Worm (Caenorhabditis elegans) whole organism, L3 larva: ENCODE results near the gene bath-10.

Experiments used
- R02D3.7 ChIP-seq: fragments of 150-350 bp; optimal IDR thresholded peaks from 2 replicates; lab custom pipeline; 2014; ENCODE audit warnings: missing biosample characterization, missing genetic modification characterization
- ZK546.5 ChIP-seq: sonication (generic microtip); optimal IDR thresholded peaks from 2 replicates; lab custom pipeline; 2017; ENCODE audit warnings: missing biosample characterization, missing genetic modification characterization
- aly-2 ChIP-seq: fragments of 150-350 bp; optimal IDR thresholded peaks from 2 replicates; lab custom pipeline; 2014; ENCODE audit warnings: missing biosample characterization, missing genetic modification characterization
- ama-1 ChIP-seq: fragments of 150-350 bp; optimal IDR thresholded peaks from 2 replicates; lab custom pipeline; 2018
- ceh-16 ChIP-seq: sonication (generic microtip); optimal IDR thresholded peaks from 2 replicates; lab custom pipeline; 2017; ENCODE audit warnings: missing biosample characterization, missing genetic modification characterization
- ceh-28 ChIP-seq: fragments of 150-350 bp; optimal IDR thresholded peaks from 2 replicates; lab custom pipeline; 2014; ENCODE audit warnings: missing biosample characterization, missing genetic modification reagents, missing genetic modification characterization
- ceh-82 ChIP-seq: fragments of 150-350 bp; optimal IDR thresholded peaks from 2 replicates; lab custom pipeline; 2014; ENCODE audit warnings: missing biosample characterization, missing genetic modification characterization
- ceh-9 ChIP-seq: sonication (generic microtip); optimal IDR thresholded peaks from 2 replicates; lab custom pipeline; 2018; ENCODE audit warnings: missing biosample characterization, missing genetic modification characterization
- daf-12 ChIP-seq: fragments of 150-350 bp; optimal IDR thresholded peaks from 2 replicates; lab custom pipeline; 2014; ENCODE audit warnings: missing biosample characterization, missing genetic modification reagents, missing genetic modification characterization
- egl-27 ChIP-seq: sonication (generic microtip); optimal IDR thresholded peaks from 4 replicates; lab custom pipeline; 2017; ENCODE audit warnings: missing biosample characterization, missing genetic modification reagents, missing genetic modification characterization
- egl-5 ChIP-seq: fragments of 150-350 bp; optimal IDR thresholded peaks from 2 replicates; lab custom pipeline; 2017; ENCODE audit warnings: missing biosample characterization, missing genetic modification reagents, missing genetic modification characterization, inconsistent platforms
- elt-2 ChIP-seq: sonication (generic microtip); optimal IDR thresholded peaks from 2 replicates; lab custom pipeline; 2016; ENCODE audit warnings: missing genetic modification reagents, mild to moderate bottlenecking, missing genetic modification characterization, missing compliant biosample characterization
- eor-1 ChIP-seq, 2 experiments: fragments of 150-350 bp; optimal IDR thresholded peaks; 2 replicates each; lab custom pipeline; 2014 to 2018; ENCODE audit warnings: missing biosample characterization in 2 of 2, missing genetic modification characterization in 2 of 2
- fkh-10 ChIP-seq: sonication (generic microtip); optimal IDR thresholded peaks from 2 replicates; lab custom pipeline; 2017; ENCODE audit warnings: missing biosample characterization, missing genetic modification reagents, missing genetic modification characterization
- hmg-11 ChIP-seq: sonication (generic microtip); optimal IDR thresholded peaks from 2 replicates; lab custom pipeline; 2016; ENCODE audit warnings: missing genetic modification characterization, missing compliant biosample characterization
- jun-1 ChIP-seq: fragments of 150-350 bp; optimal IDR thresholded peaks from 2 replicates; lab custom pipeline; 2014; ENCODE audit warnings: missing biosample characterization, missing genetic modification reagents, missing genetic modification characterization
- lsy-12 ChIP-seq: sonication (generic microtip); optimal IDR thresholded peaks from 2 replicates; lab custom pipeline; 2016; ENCODE audit warnings: mild to moderate bottlenecking, missing genetic modification characterization, missing compliant biosample characterization
- mml-1 ChIP-seq: fragments of 150-350 bp; sonication (generic microtip); optimal IDR thresholded peaks from 3 replicates; lab custom pipeline; 2014; ENCODE audit warnings: missing biosample characterization, missing genetic modification characterization
- nfya-1 ChIP-seq: sonication (generic microtip); optimal IDR thresholded peaks from 2 replicates; lab custom pipeline; 2017; ENCODE audit warnings: missing genetic modification characterization, mild to moderate bottlenecking, missing compliant biosample characterization, antibody characterized with exemption, moderate library complexity; ENCODE audit not compliant: insufficient read depth
- nhr-11 ChIP-seq: fragments of 150-350 bp; optimal IDR thresholded peaks from 2 replicates; lab custom pipeline; 2014; ENCODE audit warnings: missing biosample characterization, missing genetic modification characterization
- nhr-12 ChIP-seq: fragments of 150-350 bp; optimal IDR thresholded peaks from 2 replicates; lab custom pipeline; 2014; ENCODE audit warnings: missing biosample characterization, missing genetic modification characterization
- nhr-23 ChIP-seq: fragments of 150-350 bp; optimal IDR thresholded peaks from 2 replicates; lab custom pipeline; 2014; ENCODE audit warnings: missing biosample characterization, missing genetic modification reagents, missing genetic modification characterization
- nhr-237 ChIP-seq: fragments of 150-350 bp; optimal IDR thresholded peaks from 2 replicates; lab custom pipeline; 2014; ENCODE audit warnings: missing biosample characterization, missing genetic modification characterization
- nhr-25 ChIP-seq: sonication (generic microtip); optimal IDR thresholded peaks from 2 replicates; lab custom pipeline; 2017; ENCODE audit warnings: missing biosample characterization, missing genetic modification characterization
- nhr-28 ChIP-seq: fragments of 150-350 bp; optimal IDR thresholded peaks from 2 replicates; lab custom pipeline; 2014; ENCODE audit warnings: missing biosample characterization, missing genetic modification characterization
- nhr-43 ChIP-seq: sonication (generic microtip); optimal IDR thresholded peaks from 2 replicates; lab custom pipeline; 2016; ENCODE audit warnings: mild to moderate bottlenecking, missing genetic modification characterization, missing compliant biosample characterization; ENCODE audit not compliant: poor library complexity, severe bottlenecking
- nhr-67 ChIP-seq: fragments of 150-350 bp; optimal IDR thresholded peaks from 2 replicates; lab custom pipeline; 2014; ENCODE audit warnings: missing biosample characterization, missing genetic modification characterization
- nhr-77 ChIP-seq: fragments of 150-350 bp; optimal IDR thresholded peaks from 2 replicates; lab custom pipeline; 2014; ENCODE audit warnings: missing biosample characterization, missing genetic modification characterization
- pha-4 ChIP-seq: fragments of 150-350 bp; optimal IDR thresholded peaks from 2 replicates; lab custom pipeline; 2014; ENCODE audit warnings: missing biosample characterization, missing genetic modification reagents, missing genetic modification characterization
- skn-1 ChIP-seq: fragments of 150-350 bp; optimal IDR thresholded peaks from 2 replicates; lab custom pipeline; 2014; ENCODE audit warnings: missing biosample characterization, missing genetic modification characterization
- snpc-4 ChIP-seq: fragments of 150-350 bp; optimal IDR thresholded peaks from 2 replicates; lab custom pipeline; 2014; ENCODE audit warnings: missing biosample characterization, missing genetic modification characterization
- unc-39 ChIP-seq: sonication (generic microtip); optimal IDR thresholded peaks from 4 replicates; lab custom pipeline; 2017; ENCODE audit warnings: missing biosample characterization, missing genetic modification characterization
- unc-62 ChIP-seq: fragments of 150-350 bp; sonication (generic microtip); optimal IDR thresholded peaks from 4 replicates; lab custom pipeline; 2014; ENCODE audit warnings: missing biosample characterization, missing genetic modification reagents, missing genetic modification characterization
- zag-1 ChIP-seq: fragments of 150-350 bp; optimal IDR thresholded peaks from 2 replicates; lab custom pipeline; 2014; ENCODE audit warnings: missing biosample characterization, missing genetic modification characterization
- ztf-11 ChIP-seq: fragments of 150-350 bp; optimal IDR thresholded peaks from 2 replicates; lab custom pipeline; 2014; ENCODE audit warnings: missing biosample characterization, missing genetic modification characterization
- ztf-4 ChIP-seq: fragments of 150-350 bp; optimal IDR thresholded peaks from 2 replicates; lab custom pipeline; 2014; ENCODE audit warnings: missing biosample characterization, missing genetic modification characterization

bath-10 gene

ce11 chrII:3340251-3340650 lies 34.6 kb upstream of the bath-10 start, which contains the start of gene F14D2.5:
Gene F14D2.5 (plus strand): TSS chrII:3340551.
- no peak for TF ChIP-seq ztf-4
- no peak for TF ChIP-seq unc-39 (tag; lab: Kevin White, UChicago)
- TF ChIP-seq nfya-1 (tag; lab: Kevin White, UChicago), result no peak
- TF ChIP-seq lsy-12 (tag; lab: Kevin White, UChicago), result no peak
- no peak for TF ChIP-seq ceh-28
- TF ChIP-seq nhr-43 (tag; lab: Kevin White, UChicago), result no peak
- TF ChIP-seq nhr-25 (tag; lab: Kevin White, UChicago), result no peak
- TF ChIP-seq ceh-16 (tag; lab: Kevin White, UChicago), result no peak
- no peak for TF ChIP-seq mml-1 (tag; lab: Kevin White, UChicago)
- no peak for TF ChIP-seq fkh-10 (GFP tag; lab: Kevin White, UChicago)
- TF ChIP-seq aly-2 (tag; lab: Kevin White, UChicago), result no peak
- no peak for TF ChIP-seq nhr-28 (tag; lab: Kevin White, UChicago)

ce11 chrII:3340818-3341217 lies 34.1 kb upstream of the bath-10 start:
- no peak for TF ChIP-seq nhr-43 (tag; lab: Kevin White, UChicago)
- TF ChIP-seq nhr-11 (tag; lab: Kevin White, UChicago), result no peak
- TF ChIP-seq nhr-237, result no peak
- no peak for TF ChIP-seq nhr-77
- no peak for TF ChIP-seq unc-62
- TF ChIP-seq lsy-12 (tag; lab: Kevin White, UChicago), result no peak
- no peak for TF ChIP-seq ZK546.5
- TF ChIP-seq ama-1 (lab: Kevin White, UChicago), result no peak
- TF ChIP-seq unc-39 (tag; lab: Kevin White, UChicago), result no peak
- no peak for TF ChIP-seq ceh-9
- TF ChIP-seq R02D3.7 (tag; lab: Kevin White, UChicago), result no peak
- no peak for TF ChIP-seq nhr-67 (tag; lab: Kevin White, UChicago)
- TF ChIP-seq nhr-23 (tag; lab: Kevin White, UChicago), result no peak
- no peak for TF ChIP-seq egl-5 (tag; lab: Kevin White, UChicago)
- TF ChIP-seq snpc-4, result no peak
- no peak for TF ChIP-seq jun-1 (tag; lab: Kevin White, UChicago)

DNA sequence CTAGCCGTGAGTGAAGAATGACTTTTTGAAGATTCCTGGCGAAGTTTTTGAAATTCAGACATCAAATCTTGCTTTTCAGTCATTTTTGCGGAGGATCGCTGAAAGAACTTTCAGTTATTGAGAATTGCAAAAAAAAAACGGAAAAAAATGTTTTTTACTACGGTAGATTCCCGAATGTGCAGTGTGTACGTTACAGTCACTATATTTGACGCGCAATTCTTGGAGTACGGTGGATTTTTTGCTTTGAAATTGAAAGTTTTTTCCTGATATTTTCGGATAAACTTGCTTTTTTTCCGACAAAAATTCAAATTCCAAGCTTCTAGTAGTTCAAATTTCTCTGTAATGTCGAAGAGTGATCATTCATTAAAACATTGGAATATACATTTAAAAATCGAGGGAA lies 32.9 kb upstream of the bath-10 start, which contains the start of gene F14D2.11:
Gene F14D2.11, minus strand, starts transcription at position 101 of the 400 bp plus-strand sequence.
- no peak for TF ChIP-seq skn-1 (tag; lab: Kevin White, UChicago)
- TF ChIP-seq hmg-11 (tag; lab: Kevin White, UChicago), result no peak
- no peak for TF ChIP-seq nhr-12 (tag; lab: Kevin White, UChicago)
- TF ChIP-seq unc-62, result no peak
- no peak for TF ChIP-seq nhr-237
- no peak for TF ChIP-seq nhr-67 (tag; lab: Kevin White, UChicago)
- TF ChIP-seq ama-1 (lab: Kevin White, UChicago), result no peak
- no peak for TF ChIP-seq nhr-28 (tag; lab: Kevin White, UChicago)
- TF ChIP-seq nhr-77, result no peak
- no peak for TF ChIP-seq mml-1 (tag; lab: Kevin White, UChicago)
- no peak for TF ChIP-seq zag-1 (tag; lab: Kevin White, UChicago)
- no peak for TF ChIP-seq elt-2 (tag; lab: Kevin White, UChicago)
- no peak for TF ChIP-seq jun-1 (tag; lab: Kevin White, UChicago)
- no peak for TF ChIP-seq ceh-9
- no peak for TF ChIP-seq ceh-82 (tag; lab: Kevin White, UChicago)
- TF ChIP-seq nhr-11 (tag; lab: Kevin White, UChicago), result no peak

DNA sequence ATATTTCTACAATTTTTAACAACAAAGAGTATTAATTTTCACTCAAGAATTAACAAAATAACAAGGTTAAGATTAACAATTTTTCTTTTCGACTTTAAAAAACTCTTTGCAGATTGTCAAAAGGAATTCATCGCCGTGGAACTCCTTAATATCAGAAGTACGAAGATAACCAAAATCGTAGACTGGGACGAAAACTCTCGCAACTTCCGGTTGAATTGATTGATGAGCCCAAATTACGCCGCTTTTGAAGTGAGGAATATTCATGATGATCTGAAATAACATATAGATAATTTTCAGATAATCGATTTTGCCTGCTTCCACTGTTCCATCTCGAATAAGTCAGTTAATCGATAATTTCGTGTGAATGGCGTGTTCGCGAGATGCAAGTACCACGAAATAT lies 31.2 kb upstream of the bath-10 start, which contains the start of gene F14D2.15:
Gene F14D2.15, minus strand, starts transcription at position 101 of the 400 bp plus-strand sequence.
- TF ChIP-seq ceh-9 (no peak), hmg-11 (tag; lab: Kevin White, UChicago) (no peak), jun-1 (tag; lab: Kevin White, UChicago) (no peak), nhr-237 (no peak), nhr-77 (no peak), fkh-10 (GFP tag; lab: Kevin White, UChicago) (no peak), elt-2 (tag; lab: Kevin White, UChicago) (no peak), daf-12 (no peak), nhr-12 (tag; lab: Kevin White, UChicago) (no peak), egl-27 (tag; lab: Kevin White, UChicago) (no peak), nhr-28 (tag; lab: Kevin White, UChicago) (no peak), ztf-11 (tag; lab: Kevin White, UChicago) (no peak), ceh-82 (tag; lab: Kevin White, UChicago) (no peak), eor-1 (tag; optimal IDR thresholded peaks at IDR 0.05; lab: Kevin White, UChicago) (no peak), pha-4 (no peak)
